Worm (Caenorhabditis elegans): ENCODE data around the gene lgc-45.

lgc-45 gene

ce11 chrII:3520988-3521850 is 36.1 kb upstream of the lgc-45 start, which contains the start of gene W09G10.9 (continued):
- TF ChIP-seq mml-1 (tag; optimal IDR thresholded peaks at IDR 0.05) (no peak), nhr-28 (tag; optimal IDR thresholded peaks at IDR 0.05) (no peak), sea-2 (GFP tag; optimal IDR thresholded peaks at IDR 0.05) (no peak), elt-2 (tag; optimal IDR thresholded peaks at IDR 0.05) (peak; percentile 42), unc-62 (GFP tag; optimal IDR thresholded peaks at IDR 0.05) (no peak), ceh-9 (tag; optimal IDR thresholded peaks at IDR 0.05) (no peak), nhr-67 (tag; optimal IDR thresholded peaks at IDR 0.05) (no peak), lin-39 (tag; optimal IDR thresholded peaks at IDR 0.05) (peak; percentile 31), nhr-12 (tag; optimal IDR thresholded peaks at IDR 0.05) (no peak), nhr-23 (tag; optimal IDR thresholded peaks at IDR 0.05) (peak; percentile 40), elt-3 (tag; optimal IDR thresholded peaks at IDR 0.05) (no peak), hmg-11 (tag; optimal IDR thresholded peaks at IDR 0.05) (peak; percentile 79), snpc-4 (tag; optimal IDR thresholded peaks at IDR 0.05) (peak; percentile 25), tbx-2 (tag; optimal IDR thresholded peaks at IDR 0.05) (no peak), nhr-237 (tag; optimal IDR thresholded peaks at IDR 0.05) (no peak), eor-1 (tag; optimal IDR thresholded peaks at IDR 0.05) (no peak), ceh-28 (tag; optimal IDR thresholded peaks at IDR 0.05) (no peak), skn-1 (tag; optimal IDR thresholded peaks at IDR 0.05) (peak; percentile 27)

ce11 chrII:3523547-3523946 is 33.7 kb upstream of the lgc-45 start:
- TF ChIP-seq lin-39 (tag; optimal IDR thresholded peaks at IDR 0.05) (peak; percentile 52), lin-15B (tag; optimal IDR thresholded peaks at IDR 0.05) (peak; percentile 83), nhr-43 (tag; optimal IDR thresholded peaks at IDR 0.05; ENCODE audit: poor library complexity, severe bottlenecking) (peak; percentile 33), pha-4 (tag; optimal IDR thresholded peaks at IDR 0.05) (peak; percentile 49), nhr-23 (tag; optimal IDR thresholded peaks at IDR 0.05) (peak; percentile 70), nhr-11 (tag; optimal IDR thresholded peaks at IDR 0.05) (peak; percentile 42), R02D3.7 (tag; optimal IDR thresholded peaks at IDR 0.05) (peak; percentile 14), snpc-4 (tag; optimal IDR thresholded peaks at IDR 0.05) (peak; percentile 2), nfya-1 (tag; optimal IDR thresholded peaks at IDR 0.05; ENCODE audit: insufficient read depth) (peak; percentile 75)

- TF ChIP-seq jun-1 (tag; optimal IDR thresholded peaks at IDR 0.05) (no peak), nfya-1 (tag; optimal IDR thresholded peaks at IDR 0.05; ENCODE audit: insufficient read depth) (no peak), nhr-237 (tag; optimal IDR thresholded peaks at IDR 0.05) (no peak), elt-1 (tag; optimal IDR thresholded peaks at IDR 0.05) (no peak), nhr-67 (tag; optimal IDR thresholded peaks at IDR 0.05) (no peak)
Measured at ce11 chrII:3524097-3524496, 33.2 kb upstream of the lgc-45 start, which contains the start of gene col-72. Gene col-72, minus strand, starts transcription at chrII:3524197.

ce11 chrII:3527460-3527859 is 29.8 kb upstream of the lgc-45 start:
- no peak for TF ChIP-seq fkh-2 (tag; optimal IDR thresholded peaks at IDR 0.05)

- TF ChIP-seq nhr-12 (tag; optimal IDR thresholded peaks at IDR 0.05) (no peak), ceh-16 (tag; optimal IDR thresholded peaks at IDR 0.05) (no peak), ztf-4 (tag; optimal IDR thresholded peaks at IDR 0.05) (no peak), lin-39 (tag; optimal IDR thresholded peaks at IDR 0.05) (no peak), R02D3.7 (tag; optimal IDR thresholded peaks at IDR 0.05) (no peak), mdl-1 (tag; optimal IDR thresholded peaks at IDR 0.05) (no peak), fos-1 (tag; optimal IDR thresholded peaks at IDR 0.05) (no peak), nhr-76 (tag; optimal IDR thresholded peaks at IDR 0.05) (no peak), mml-1 (tag; optimal IDR thresholded peaks at IDR 0.05) (no peak), ama-1 (optimal IDR thresholded peaks at IDR 0.05) (no peak), zag-1 (tag; optimal IDR thresholded peaks at IDR 0.05) (no peak), eor-1 (tag; optimal IDR thresholded peaks at IDR 0.05) (no peak), aly-2 (tag; optimal IDR thresholded peaks at IDR 0.05) (no peak)
Measured at ce11 chrII:3528256-3528655, 29.0 kb upstream of the lgc-45 start, which contains the start of gene ncs-6. Gene ncs-6, minus strand, starts transcription at chrII:3528516.
